Fruit fly (Drosophila melanogaster) whole organism, embryonic: Measurements from ENCODE around the gene sloth1.

Source experiments
- Ada2b ChIP-seq: fragments of 200-800 bp; sonication (Bioruptor generic); IDR thresholded peaks from 2 replicates; pipeline ENCODE4 v1.3.6; 2022; ENCODE audit warnings: missing biosample characterization, missing genetic modification characterization
- B-H1 ChIP-seq: fragments of 200-800 bp; sonication (Bioruptor generic); IDR thresholded peaks from 3 replicates; pipeline ENCODE4 v1.3.6; 2022; ENCODE audit warnings: missing biosample characterization, missing genetic modification characterization
- CG1024 ChIP-seq: fragments of 200-800 bp; sonication (Bioruptor generic); IDR thresholded peaks from 2 replicates; pipeline ENCODE4 v1.3.6; 2022; ENCODE audit warnings: missing biosample characterization, missing genetic modification characterization
- CG10274 ChIP-seq: fragments of 200-800 bp; sonication (Bioruptor generic); optimal IDR thresholded peaks from 3 replicates; lab custom pipeline; 2017; ENCODE audit warnings: missing biosample characterization, mild to moderate bottlenecking, missing genetic modification characterization
- CG10366 ChIP-seq: fragments of 200-800 bp; sonication (Bioruptor generic); IDR thresholded peaks from 2 replicates; pipeline ENCODE4 v1.3.6; 2022; ENCODE audit warnings: missing biosample characterization, missing genetic modification characterization
- CG10431 ChIP-seq: fragments of 200-800 bp; sonication (Bioruptor generic); optimal IDR thresholded peaks from 3 replicates; lab custom pipeline; 2018; ENCODE audit warnings: missing biosample characterization, mild to moderate bottlenecking, missing genetic modification characterization
- CG11247 ChIP-seq: fragments of 200-800 bp; sonication (Bioruptor generic); IDR thresholded peaks from 2 replicates; pipeline ENCODE4 v1.3.6; 2022; ENCODE audit warnings: missing biosample characterization, missing genetic modification characterization
- CG12071 ChIP-seq: fragments of 200-800 bp; sonication (Bioruptor generic); optimal IDR thresholded peaks from 3 replicates; lab custom pipeline; 2018; ENCODE audit warnings: missing biosample characterization, mild to moderate bottlenecking, missing genetic modification characterization
- CG12155 ChIP-seq: fragments of 200-800 bp; sonication (Bioruptor generic); optimal IDR thresholded peaks from 3 replicates; lab custom pipeline; 2016; ENCODE audit warnings: missing biosample characterization, missing genetic modification characterization
- CG12299 ChIP-seq: fragments of 200-800 bp; sonication (Bioruptor generic); optimal IDR thresholded peaks from 2 replicates; lab custom pipeline; 2018; ENCODE audit warnings: missing biosample characterization, mild to moderate bottlenecking, missing genetic modification characterization
- CG12744 ChIP-seq: fragments of 200-800 bp; sonication (Bioruptor generic); optimal IDR thresholded peaks from 2 replicates; lab custom pipeline; 2016; ENCODE audit warnings: missing biosample characterization, missing genetic modification characterization
- CG14014 ChIP-seq: fragments of 200-800 bp; sonication (Bioruptor generic); IDR thresholded peaks from 2 replicates; pipeline ENCODE4 v1.3.6; 2022; ENCODE audit warnings: missing biosample characterization, missing genetic modification characterization
- CG16813 ChIP-seq: fragments of 200-800 bp; sonication (Bioruptor generic); IDR thresholded peaks from 3 replicates; pipeline ENCODE4 v1.3.6; 2022; ENCODE audit warnings: missing biosample characterization, missing genetic modification characterization; ENCODE audit not compliant: partially characterized antibody
- CG16815 ChIP-seq: fragments of 200-800 bp; sonication (Bioruptor generic); optimal IDR thresholded peaks from 3 replicates; lab custom pipeline; 2017; ENCODE audit warnings: missing biosample characterization, mild to moderate bottlenecking, missing genetic modification characterization
- CG30020 ChIP-seq: fragments of 200-800 bp; optimal IDR thresholded peaks from 2 replicates; lab custom pipeline; 2019; ENCODE audit warnings: missing biosample characterization, mild to moderate bottlenecking, missing genetic modification characterization, moderate library complexity
- CG31365 ChIP-seq: fragments of 200-800 bp; sonication (Bioruptor generic); optimal IDR thresholded peaks from 2 replicates; lab custom pipeline; 2018; ENCODE audit warnings: missing biosample characterization, mild to moderate bottlenecking, missing genetic modification characterization
- CG32532 ChIP-seq: fragments of 200-800 bp; sonication (Bioruptor generic); IDR thresholded peaks from 2 replicates; pipeline ENCODE4 v1.3.6; 2022; ENCODE audit warnings: missing biosample characterization, missing genetic modification characterization
- CG33213 ChIP-seq: fragments of 200-800 bp; sonication (Bioruptor generic); optimal IDR thresholded peaks from 3 replicates; lab custom pipeline; 2016; ENCODE audit warnings: missing biosample characterization, missing genetic modification characterization
- CG6175 ChIP-seq: fragments of 200-800 bp; sonication (Bioruptor generic); IDR thresholded peaks from 3 replicates; pipeline ENCODE4 v1.3.6; 2022; ENCODE audit warnings: missing biosample characterization, missing genetic modification characterization
- CG6791 ChIP-seq: fragments of 200-800 bp; sonication (Bioruptor generic); IDR thresholded peaks from 3 replicates; pipeline ENCODE4 v1.3.6; 2022; ENCODE audit warnings: missing biosample characterization, missing genetic modification characterization; ENCODE audit not compliant: partially characterized antibody
- CG7556 ChIP-seq: fragments of 200-800 bp; sonication (Bioruptor generic); optimal IDR thresholded peaks from 2 replicates; lab custom pipeline; 2017; ENCODE audit warnings: missing biosample characterization, mild to moderate bottlenecking, missing genetic modification characterization
- CG7928 ChIP-seq: fragments of 200-800 bp; sonication (Bioruptor generic); optimal IDR thresholded peaks from 2 replicates; lab custom pipeline; 2017; ENCODE audit warnings: missing biosample characterization, mild to moderate bottlenecking, missing genetic modification characterization
- CG7963 ChIP-seq: fragments of 200-800 bp; sonication (Bioruptor generic); IDR thresholded peaks from 3 replicates; pipeline ENCODE4 v1.3.6; 2022; ENCODE audit warnings: missing biosample characterization, missing genetic modification characterization; ENCODE audit not compliant: partially characterized antibody
- CG8765 ChIP-seq: fragments of 200-800 bp; sonication (Bioruptor generic); IDR thresholded peaks from 2 replicates; pipeline ENCODE4 v1.3.6; 2022; ENCODE audit warnings: missing biosample characterization, missing genetic modification characterization
- Ets65A ChIP-seq: fragments of 200-800 bp; sonication (Bioruptor generic); peaks from one replicate; lab custom pipeline; 2016; ENCODE audit warnings: missing biosample characterization, missing genetic modification characterization
- Gsc ChIP-seq: fragments of 200-800 bp; sonication (Bioruptor generic); IDR thresholded peaks from 2 replicates; pipeline ENCODE4 v1.3.6; 2022; ENCODE audit warnings: missing biosample characterization, missing genetic modification characterization
- HLHmδ ChIP-seq: fragments of 200-800 bp; sonication (Bioruptor generic); optimal IDR thresholded peaks from 2 replicates; lab custom pipeline; 2018; ENCODE audit warnings: missing biosample characterization, mild to moderate bottlenecking, missing genetic modification characterization, moderate library complexity
- Kr ChIP-seq: fragments of 200-800 bp; sonication (Bioruptor generic); optimal IDR thresholded peaks from 2 replicates; lab custom pipeline; 2017; ENCODE audit warnings: missing biosample characterization, mild to moderate bottlenecking, missing genetic modification characterization
- MESR4 ChIP-seq: fragments of 200-800 bp; sonication (Bioruptor generic); optimal IDR thresholded peaks from 2 replicates; lab custom pipeline; 2018; ENCODE audit warnings: missing biosample characterization, mild to moderate bottlenecking, missing genetic modification characterization, moderate library complexity
- MTF-1 ChIP-seq: fragments of 200-800 bp; sonication (Bioruptor generic); optimal IDR thresholded peaks from 2 replicates; lab custom pipeline; 2018; ENCODE audit warnings: missing biosample characterization, mild to moderate bottlenecking, missing genetic modification characterization, borderline replicate concordance
- Oli ChIP-seq: fragments of 200-800 bp; sonication (Bioruptor generic); optimal IDR thresholded peaks from 2 replicates; lab custom pipeline; 2018; ENCODE audit warnings: missing biosample characterization, mild to moderate bottlenecking, missing genetic modification characterization, moderate library complexity
- Ptx1 ChIP-seq: fragments of 200-800 bp; sonication (Bioruptor generic); IDR thresholded peaks from 2 replicates; pipeline ENCODE4 v1.3.6; 2022; ENCODE audit warnings: missing biosample characterization, missing genetic modification characterization
- Rfx ChIP-seq: fragments of 200-800 bp; sonication (Bioruptor generic); IDR thresholded peaks from 2 replicates; pipeline ENCODE4 v1.3.6; 2022; ENCODE audit warnings: missing biosample characterization, missing genetic modification characterization
- Scr ChIP-seq: fragments of 200-800 bp; sonication (Bioruptor generic); IDR thresholded peaks from 2 replicates; pipeline ENCODE4 v1.3.6; 2022; ENCODE audit warnings: missing biosample characterization, missing genetic modification characterization; ENCODE audit not compliant: partially characterized antibody
- Sox102F ChIP-seq: fragments of 200-800 bp; sonication (Bioruptor generic); optimal IDR thresholded peaks from 2 replicates; lab custom pipeline; 2018; ENCODE audit warnings: missing biosample characterization, mild to moderate bottlenecking, missing genetic modification characterization, moderate library complexity
- ato ChIP-seq: fragments of 200-800 bp; sonication (Bioruptor generic); IDR thresholded peaks from 2 replicates; pipeline ENCODE4 v1.3.6; 2022; ENCODE audit warnings: missing biosample characterization, missing genetic modification characterization; ENCODE audit not compliant: partially characterized antibody
- bigmax ChIP-seq: fragments of 200-800 bp; sonication (Bioruptor generic); optimal IDR thresholded peaks from 2 replicates; lab custom pipeline; 2018; ENCODE audit warnings: missing biosample characterization, mild to moderate bottlenecking, missing genetic modification characterization
- cg ChIP-seq: fragments of 200-800 bp; sonication (Bioruptor generic); optimal IDR thresholded peaks from 3 replicates; lab custom pipeline; 2019; ENCODE audit warnings: missing biosample characterization, mild to moderate bottlenecking, missing genetic modification characterization, moderate library complexity
- chif ChIP-seq, 2 experiments: fragments of 200-800 bp; sonication (Bioruptor generic); optimal IDR thresholded peaks; 3 replicates each; lab custom pipeline; 2016; ENCODE audit warnings: missing biosample characterization in 2 of 2, missing genetic modification characterization in 2 of 2
- en ChIP-seq: fragments of 200-800 bp; sonication (Bioruptor generic); optimal IDR thresholded peaks from 2 replicates; lab custom pipeline; 2016; ENCODE audit warnings: missing biosample characterization, missing genetic modification characterization
- ind ChIP-seq: fragments of 200-800 bp; sonication (Bioruptor generic); optimal IDR thresholded peaks from 3 replicates; lab custom pipeline; 2016; ENCODE audit warnings: missing biosample characterization, missing genetic modification characterization
- kah ChIP-seq: fragments of 200-800 bp; sonication (Bioruptor generic); optimal IDR thresholded peaks from 2 replicates; lab custom pipeline; 2018; ENCODE audit warnings: missing biosample characterization, mild to moderate bottlenecking, missing genetic modification characterization
- lola ChIP-seq, 3 experiments: fragments of >200 bp in 2 of 3; fragments of 200-800 bp in 1 of 3; sonication (Bioruptor generic) in 1 of 3; optimal IDR thresholded peaks; 2 replicates each; lab custom pipeline; 2017 to 2019; ENCODE audit warnings: missing biosample characterization in 3 of 3, missing genetic modification characterization in 3 of 3, mild to moderate bottlenecking in 1 of 3, moderate library complexity in 1 of 3
- nerfin-2 ChIP-seq: fragments of 200-800 bp; sonication (Bioruptor generic); IDR thresholded peaks from 2 replicates; pipeline ENCODE4 v1.3.6; 2022; ENCODE audit warnings: missing biosample characterization, missing genetic modification characterization; ENCODE audit not compliant: partially characterized antibody
- phol ChIP-seq: fragments of 200-800 bp; sonication (Bioruptor generic); optimal IDR thresholded peaks from 3 replicates; lab custom pipeline; 2018; ENCODE audit warnings: missing biosample characterization, mild to moderate bottlenecking, missing genetic modification characterization, moderate library complexity
- sens-2 ChIP-seq: fragments of 200-800 bp; sonication (Bioruptor generic); IDR thresholded peaks from 2 replicates; pipeline ENCODE4 v1.3.6; 2022; ENCODE audit warnings: missing biosample characterization, missing genetic modification characterization
- slou ChIP-seq: fragments of 200-800 bp; sonication (Bioruptor generic); optimal IDR thresholded peaks from 3 replicates; lab custom pipeline; 2016; ENCODE audit warnings: missing biosample characterization, missing genetic modification characterization
- tna ChIP-seq: fragments of 200-800 bp; sonication (Bioruptor generic); IDR thresholded peaks from 2 replicates; pipeline ENCODE4 v1.3.6; 2022; ENCODE audit warnings: missing biosample characterization, missing genetic modification characterization; ENCODE audit not compliant: partially characterized antibody
- ttk ChIP-seq: fragments of 200-800 bp; sonication (Bioruptor generic); IDR thresholded peaks from 2 replicates; pipeline ENCODE4 v2.1.2; 2022; ENCODE audit warnings: missing biosample characterization, missing genetic modification characterization

Gene sloth1

dm6 chrX:7014931-7015428, 3.8 kb downstream of the sloth1 start (continued):
- TF ChIP-seq phol (tag; lab: Kevin White, UChicago) (peak; percentile 19), chif (GFP tag; optimal IDR thresholded peaks at IDR 0.05; lab: Kevin White, UChicago) (peak in 1 of 2 experiments; percentile 19), CG1024 (GFP tag; lab: Robert Waterston, UW) (0 out of 2 replicates have a peak, but pooled peaks have one; percentile 3), MESR4 (GFP tag; lab: Kevin White, UChicago) (peak; percentile 21), Ptx1 (GFP tag; lab: Robert Waterston, UW) (peak; percentile 57), ato (GFP tag; lab: Robert Waterston, UW) (0 out of 2 replicates have a peak, but pooled peaks have one; percentile 42), CG14014 (GFP tag; lab: Robert Waterston, UW) (peak; percentile 52; the same call in 1 of the 2 replicates), HLHmδ (no peak), MTF-1 (no peak), Ada2b (GFP tag; lab: Robert Waterston, UW) (peak; percentile 25), CG10431 (no peak), CG12155 (GFP tag; lab: Kevin White, UChicago) (peak; percentile 25), kah (GFP tag; lab: Kevin White, UChicago) (no peak), CG33213 (GFP tag; lab: Kevin White, UChicago) (peak; percentile 70), en (GFP tag; lab: Kevin White, UChicago) (peak; percentile 44), CG12071 (no peak), bigmax (GFP tag; lab: Kevin White, UChicago) (no peak), Gsc (no peak), Ets65A (peak; percentile 96), CG11247 (GFP tag; lab: Robert Waterston, UW) (peak; percentile 44; the same call in 1 of the 2 replicates), lola (GFP tag; optimal IDR thresholded peaks at IDR 0.05; lab: Kevin White, UChicago) (no peak), CG12744 (GFP tag; lab: Kevin White, UChicago) (no peak), Sox102F (GFP tag; lab: Kevin White, UChicago) (peak; percentile 36), ttk (GFP tag; lab: Robert Waterston, UW) (no peak), ind (no peak), Oli (tag; lab: Kevin White, UChicago) (no peak), B-H1 (GFP tag; lab: Robert Waterston, UW) (no peak; the same call in 2 of the 3 replicates), CG12299 (tag; lab: Kevin White, UChicago) (peak; percentile 15), Rfx (peak; percentile 76), CG7963 (peak; percentile 46; the same call in 1 of the 3 replicates), CG16815 (GFP tag; lab: Kevin White, UChicago) (no peak), sens-2 (GFP tag; lab: Robert Waterston, UW) (peak; percentile 44; the same call in 1 of the 2 replicates), Kr (GFP tag; lab: Kevin White, UChicago) (no peak), CG6175 (GFP tag; lab: Robert Waterston, UW) (no peak), CG10274 (no peak), CG7556 (peak; percentile 37), tna (peak; percentile 58; the same call in 1 of the 2 replicates), CG30020 (tag; lab: Kevin White, UChicago) (peak; percentile 15), CG31365 (tag; lab: Kevin White, UChicago) (peak; percentile 98), nerfin-2 (GFP tag; lab: Robert Waterston, UW) (no peak; the same call in 1 of the 2 replicates), CG7928 (no peak), CG16813 (GFP tag; lab: Robert Waterston, UW) (peak; percentile 64), Scr (GFP tag; lab: Robert Waterston, UW) (peak; percentile 67), cg (GFP tag; lab: Kevin White, UChicago) (no peak), CG6791 (GFP tag; lab: Robert Waterston, UW) (peak; percentile 69), slou (GFP tag; lab: Kevin White, UChicago) (peak; percentile 19), CG10366 (GFP tag; lab: Robert Waterston, UW) (peak; percentile 10; the same call in 1 of the 2 replicates), CG8765 (GFP tag; lab: Robert Waterston, UW) (no peak), CG32532 (GFP tag; lab: Robert Waterston, UW) (peak; percentile 77)
